Worm (Caenorhabditis elegans): Measurements from ENCODE around the gene F09B12.3.

Gene F09B12.3

DNA sequence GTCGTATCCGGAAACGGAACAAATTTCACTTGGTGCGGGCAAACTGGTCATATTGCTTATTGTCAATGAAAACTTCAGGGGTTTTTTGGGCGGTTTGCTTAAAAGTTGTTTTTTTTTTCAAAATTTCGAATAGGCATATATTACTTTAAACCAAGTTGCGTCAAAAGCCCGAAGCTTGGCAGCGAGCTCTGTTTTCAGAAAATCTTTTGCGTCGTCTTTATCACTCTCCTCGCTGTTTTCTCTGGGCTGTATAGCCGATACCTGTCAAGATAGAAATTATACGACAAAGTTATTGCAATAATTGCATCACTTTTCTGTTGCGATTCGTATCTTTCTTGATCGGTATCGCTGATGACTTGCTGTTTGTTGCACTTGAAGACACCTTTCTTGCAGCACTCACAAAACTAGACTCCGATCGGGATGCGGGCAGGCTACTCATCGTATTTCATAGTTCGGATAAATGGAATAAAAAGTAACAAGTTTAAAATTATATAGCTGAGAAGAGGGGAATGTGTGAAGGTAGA lies 21.6 kb downstream of the F09B12.3 start, which contains the start of the genes H40L08.3 and H40L08.9 (continued):
- no peak for TF ChIP-seq pha-2 (tag; optimal IDR thresholded peaks at IDR 0.05)
- no peak for TF ChIP-seq hlh-6 (tag; optimal IDR thresholded peaks at IDR 0.05)

- TF ChIP-seq fkh-6 (tag; optimal IDR thresholded peaks at IDR 0.05) (no peak), ceh-18 (tag; optimal IDR thresholded peaks at IDR 0.05) (no peak), rnt-1 (tag; optimal IDR thresholded peaks at IDR 0.05) (no peak), Y22D7AL.16 (tag; optimal IDR thresholded peaks at IDR 0.05) (no peak), pqm-1 (tag; optimal IDR thresholded peaks at IDR 0.05) (no peak), nhr-232 (tag; optimal IDR thresholded peaks at IDR 0.05) (no peak), ceh-9 (tag; optimal IDR thresholded peaks at IDR 0.05) (no peak), hlh-13 (GFP tag; optimal IDR thresholded peaks at IDR 0.05) (no peak)
Measured at ce11 chrX:15075170-15075569, 22.6 kb downstream of the F09B12.3 start.

DNA sequence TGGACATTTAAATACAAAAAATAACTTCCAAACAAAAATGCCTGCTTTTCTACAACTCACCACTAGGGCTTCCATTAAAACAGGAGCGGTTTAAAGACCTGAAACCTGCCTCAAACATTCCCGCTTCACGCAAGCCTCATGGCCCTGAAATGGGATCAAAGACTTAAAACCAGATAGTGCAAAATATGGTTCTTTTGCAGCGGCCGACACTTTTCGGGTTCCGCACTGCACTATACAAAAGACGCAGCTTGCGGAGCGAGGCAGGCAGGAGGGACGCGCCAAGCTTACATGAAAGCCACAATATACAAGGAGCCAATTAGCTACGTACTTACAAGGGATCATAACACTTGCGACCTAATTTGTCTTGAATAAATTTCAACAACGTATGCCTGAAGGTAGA lies 24.3 kb downstream of the F09B12.3 start:
- TF ChIP-seq ceh-9 (tag; optimal IDR thresholded peaks at IDR 0.05), result no peak
- TF ChIP-seq C38D4.7 (GFP tag; optimal IDR thresholded peaks at IDR 0.05), result no peak
- TF ChIP-seq npax-4 (tag; optimal IDR thresholded peaks at IDR 0.05), result no peak
- no peak for TF ChIP-seq unc-55 (GFP tag; optimal IDR thresholded peaks at IDR 0.05)
- no peak for TF ChIP-seq hlh-6 (tag; optimal IDR thresholded peaks at IDR 0.05)
- TF ChIP-seq gmeb-2 (tag; optimal IDR thresholded peaks at IDR 0.05), result no peak
- TF ChIP-seq eyg-1 (tag; optimal IDR thresholded peaks at IDR 0.05), result no peak

ce11 chrX:15072877-15073276 lies 24.9 kb downstream of the F09B12.3 start:
- TF ChIP-seq sox-4 (tag; optimal IDR thresholded peaks at IDR 0.05) (no peak), fkh-10 (GFP tag; optimal IDR thresholded peaks at IDR 0.05) (no peak), ceh-45 (GFP tag; IDR thresholded peaks at IDR 0.05) (no peak), ahr-1 (tag; optimal IDR thresholded peaks at IDR 0.05) (no peak), ceh-6 (GFP tag; optimal IDR thresholded peaks at IDR 0.05) (no peak), pros-1 (tag; optimal IDR thresholded peaks at IDR 0.05) (no peak), sox-2 (GFP tag; IDR thresholded peaks at IDR 0.05) (no peak), mec-3 (tag; optimal IDR thresholded peaks at IDR 0.05; ENCODE audit: borderline replicate concordance) (no peak), C38D4.7 (GFP tag; optimal IDR thresholded peaks at IDR 0.05) (no peak), tbx-2 (tag; optimal IDR thresholded peaks at IDR 0.05) (no peak), ama-1 (optimal IDR thresholded peaks at IDR 0.05) (no peak), ceh-24 (tag; optimal IDR thresholded peaks at IDR 0.05) (no peak), ceh-31 (tag; optimal IDR thresholded peaks at IDR 0.05) (no peak), hlh-30 (tag; optimal IDR thresholded peaks at IDR 0.05; ENCODE audit: insufficient read depth) (no peak)

DNA sequence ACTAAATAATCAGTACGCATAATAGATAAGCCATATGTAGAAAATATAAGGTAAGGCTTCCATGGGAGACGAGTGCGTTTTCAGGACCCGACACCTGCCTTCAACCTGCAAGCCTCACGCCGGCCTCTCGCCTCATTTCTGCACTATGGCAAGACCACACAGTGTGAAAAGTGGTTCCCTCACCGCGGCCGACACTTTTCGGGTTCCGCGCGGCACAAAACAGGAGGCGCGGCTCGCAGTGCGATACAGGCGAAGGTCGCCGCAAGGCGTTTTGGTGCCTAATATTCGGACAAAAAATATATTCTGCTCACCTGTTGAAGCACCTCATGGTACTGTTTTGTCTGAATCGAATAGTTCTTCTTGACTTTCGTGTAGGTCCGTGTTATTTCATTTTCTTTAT lies 27.6 kb downstream of the F09B12.3 start:
- TF ChIP-seq odd-2 (tag; optimal IDR thresholded peaks at IDR 0.05) (no peak), nfya-1 (tag; optimal IDR thresholded peaks at IDR 0.05) (no peak), sox-2 (GFP tag; IDR thresholded peaks at IDR 0.05) (no peak), sdc-2 (tag; optimal IDR thresholded peaks at IDR 0.05) (no peak), ama-1 (optimal IDR thresholded peaks at IDR 0.05) (no peak), mec-3 (tag; optimal IDR thresholded peaks at IDR 0.05; ENCODE audit: borderline replicate concordance) (no peak), syd-9 (tag; optimal IDR thresholded peaks at IDR 0.05) (no peak), sox-4 (tag; optimal IDR thresholded peaks at IDR 0.05) (no peak), ahr-1 (tag; optimal IDR thresholded peaks at IDR 0.05) (no peak), hlh-6 (tag; optimal IDR thresholded peaks at IDR 0.05) (no peak)

ce11 chrX:15069242-15069641 lies 28.5 kb downstream of the F09B12.3 start, which contains the start of gene mam-6:
Gene mam-6 (minus strand): TSS chrX:15069342.
- TF ChIP-seq ceh-6 (GFP tag; optimal IDR thresholded peaks at IDR 0.05) (no peak), sox-4 (tag; optimal IDR thresholded peaks at IDR 0.05) (no peak), gmeb-2 (tag; optimal IDR thresholded peaks at IDR 0.05) (no peak)

All from whole organism, late embryonic.